Worm (Caenorhabditis elegans) whole organism, L1 larva: ENCODE results near the gene otpl-2.

Source experiments
- C16A3.4 ChIP-seq: fragments of 150-350 bp; optimal IDR thresholded peaks from 2 replicates; lab custom pipeline; 2014; ENCODE audit warnings: missing biosample characterization, missing genetic modification characterization
- aha-1 ChIP-seq: fragments of 150-350 bp; optimal IDR thresholded peaks from 2 replicates; lab custom pipeline; 2014; ENCODE audit warnings: missing biosample characterization, missing genetic modification characterization
- alr-1 ChIP-seq: fragments of 200-800 bp; sonication (Bioruptor generic); optimal IDR thresholded peaks from 2 replicates; lab custom pipeline; 2018; ENCODE audit warnings: borderline replicate concordance, mild to moderate bottlenecking, missing genetic modification characterization, missing compliant biosample characterization
- ama-1 ChIP-seq: fragments of 150-350 bp; optimal IDR thresholded peaks from 2 replicates; lab custom pipeline; 2014
- ceh-8 ChIP-seq: fragments of 200-800 bp; sonication (Bioruptor generic); optimal IDR thresholded peaks from 2 replicates; lab custom pipeline; 2018; ENCODE audit warnings: mild to moderate bottlenecking, missing genetic modification characterization, moderate library complexity, missing compliant biosample characterization
- ceh-90 ChIP-seq: sonication (generic microtip); optimal IDR thresholded peaks from 2 replicates; lab custom pipeline; 2016; ENCODE audit warnings: missing genetic modification characterization, missing compliant biosample characterization
- dpl-1 ChIP-seq, 3 experiments: fragments of 150-350 bp in 2 of 3; sonication (generic microtip) in 1 of 3; optimal IDR thresholded peaks; 2 replicates each; lab custom pipeline; 2014 to 2017; ENCODE audit warnings: missing biosample characterization in 3 of 3, missing genetic modification characterization in 3 of 3, missing genetic modification reagents in 3 of 3
- efl-1 ChIP-seq, 4 experiments: fragments of 150-350 bp; optimal IDR thresholded peaks in 3 of 4; peaks in 1 of 4; 1 replicate in 1 of 4; 2 replicates in 3 of 4; lab custom pipeline; 2014; ENCODE audit warnings: missing biosample characterization in 2 of 4, missing genetic modification characterization in 2 of 4, missing genetic modification reagents in 2 of 4
- egl-27 ChIP-seq, 2 experiments: fragments of 150-350 bp in 1 of 2; sonication (generic microtip); optimal IDR thresholded peaks; 3 replicates each; lab custom pipeline; 2017 to 2018; ENCODE audit warnings: missing biosample characterization in 2 of 2, missing genetic modification characterization in 2 of 2, missing genetic modification reagents in 2 of 2
- elt-2 ChIP-seq: sonication (generic microtip); optimal IDR thresholded peaks from 2 replicates; lab custom pipeline; 2016; ENCODE audit warnings: missing genetic modification characterization, mild to moderate bottlenecking, inconsistent platforms, missing compliant biosample characterization, missing genetic modification reagents
- ets-5 ChIP-seq: fragments of 200-800 bp; sonication (Bioruptor generic); IDR thresholded peaks from 2 replicates; pipeline ENCODE4 v1.3.6; 2022; ENCODE audit warnings: missing genetic modification characterization, missing compliant biosample characterization
- fkh-8 ChIP-seq: sonication (generic microtip); optimal IDR thresholded peaks from 2 replicates; lab custom pipeline; 2016; ENCODE audit warnings: mild to moderate bottlenecking, missing genetic modification characterization, missing compliant biosample characterization
- hpl-2 ChIP-seq: fragments of 150-350 bp; optimal IDR thresholded peaks from 2 replicates; lab custom pipeline; 2014; ENCODE audit warnings: missing biosample characterization, missing genetic modification reagents, missing genetic modification characterization
- jun-1 ChIP-seq: fragments of 150-350 bp; optimal IDR thresholded peaks from 2 replicates; lab custom pipeline; 2014; ENCODE audit warnings: missing biosample characterization, missing genetic modification reagents, missing genetic modification characterization
- lin-35 ChIP-seq, 2 experiments: fragments of 150-350 bp; optimal IDR thresholded peaks; 2 replicates each; lab custom pipeline; 2014; ENCODE audit warnings: missing biosample characterization in 2 of 2, missing genetic modification characterization in 2 of 2, missing genetic modification reagents in 2 of 2
- lin-39 ChIP-seq: fragments of 150-350 bp; optimal IDR thresholded peaks from 2 replicates; lab custom pipeline; 2014; ENCODE audit warnings: missing biosample characterization, missing genetic modification reagents, missing genetic modification characterization
- lir-3 ChIP-seq: sonication (generic microtip); optimal IDR thresholded peaks from 2 replicates; lab custom pipeline; 2016; ENCODE audit warnings: mild to moderate bottlenecking, missing genetic modification characterization, moderate library complexity, missing compliant biosample characterization; ENCODE audit not compliant: poor library complexity
- mef-2 ChIP-seq: fragments of 150-350 bp; optimal IDR thresholded peaks from 2 replicates; lab custom pipeline; 2014; ENCODE audit warnings: missing biosample characterization, missing genetic modification characterization
- nhr-11 ChIP-seq: fragments of 150-350 bp; optimal IDR thresholded peaks from 2 replicates; lab custom pipeline; 2014; ENCODE audit warnings: missing biosample characterization, missing genetic modification characterization
- nhr-19 ChIP-seq: fragments of 200-800 bp; sonication (Bioruptor generic); conservative IDR thresholded peaks from 2 replicates; pipeline ENCODE4 v1.3.6; 2022; ENCODE audit warnings: missing genetic modification characterization, missing compliant biosample characterization
- nhr-20 ChIP-seq: sonication (generic microtip); optimal IDR thresholded peaks from 2 replicates; lab custom pipeline; 2016; ENCODE audit warnings: mild to moderate bottlenecking, missing genetic modification characterization, missing compliant biosample characterization
- nhr-237 ChIP-seq: fragments of 150-350 bp; optimal IDR thresholded peaks from 2 replicates; lab custom pipeline; 2014; ENCODE audit warnings: missing biosample characterization, missing genetic modification characterization
- nhr-28 ChIP-seq: fragments of 150-350 bp; optimal IDR thresholded peaks from 2 replicates; lab custom pipeline; 2014; ENCODE audit warnings: missing biosample characterization, missing genetic modification characterization
- nhr-47 ChIP-seq: sonication (generic microtip); optimal IDR thresholded peaks from 2 replicates; lab custom pipeline; 2016; ENCODE audit warnings: mild to moderate bottlenecking, missing genetic modification characterization, moderate library complexity, missing compliant biosample characterization
- nhr-71 ChIP-seq: sonication (generic microtip); optimal IDR thresholded peaks from 2 replicates; lab custom pipeline; 2016; ENCODE audit warnings: mild to moderate bottlenecking, missing genetic modification characterization, moderate library complexity, missing compliant biosample characterization
- nhr-77 ChIP-seq: fragments of 150-350 bp; optimal IDR thresholded peaks from 2 replicates; lab custom pipeline; 2014; ENCODE audit warnings: missing biosample characterization, missing genetic modification characterization
- skn-1 ChIP-seq: fragments of 150-350 bp; optimal IDR thresholded peaks from 2 replicates; lab custom pipeline; 2014; ENCODE audit warnings: missing biosample characterization, missing genetic modification characterization
- sox-4 ChIP-seq: sonication (generic microtip); optimal IDR thresholded peaks from 2 replicates; lab custom pipeline; 2016; ENCODE audit warnings: missing genetic modification characterization, missing compliant biosample characterization
- sptf-1 ChIP-seq: fragments of 150-350 bp; optimal IDR thresholded peaks from 2 replicates; lab custom pipeline; 2014; ENCODE audit warnings: missing biosample characterization, missing genetic modification characterization
- swsn-7 ChIP-seq: sonication (generic microtip); optimal IDR thresholded peaks from 2 replicates; lab custom pipeline; 2016; ENCODE audit warnings: missing genetic modification characterization, missing compliant biosample characterization
- tbx-2 ChIP-seq: sonication (generic microtip); optimal IDR thresholded peaks from 2 replicates; lab custom pipeline; 2016; ENCODE audit warnings: missing genetic modification characterization, missing compliant biosample characterization
- unc-62 ChIP-seq: fragments of 150-350 bp; optimal IDR thresholded peaks from 2 replicates; lab custom pipeline; 2014; ENCODE audit warnings: missing biosample characterization, missing genetic modification reagents, missing genetic modification characterization
- unc-98 ChIP-seq: fragments of 200-800 bp; sonication (Bioruptor generic); IDR thresholded peaks from 2 replicates; pipeline ENCODE4 v1.3.6; 2022; ENCODE audit warnings: missing genetic modification characterization, missing compliant biosample characterization
- vab-15 ChIP-seq: sonication (generic microtip); optimal IDR thresholded peaks from 2 replicates; lab custom pipeline; 2017; ENCODE audit warnings: missing genotype, mild to moderate bottlenecking, missing genetic modification characterization, missing compliant biosample characterization
- zag-1 ChIP-seq: fragments of 150-350 bp; optimal IDR thresholded peaks from 2 replicates; lab custom pipeline; 2014; ENCODE audit warnings: missing biosample characterization, missing genetic modification characterization

otpl-2 gene

DNA sequence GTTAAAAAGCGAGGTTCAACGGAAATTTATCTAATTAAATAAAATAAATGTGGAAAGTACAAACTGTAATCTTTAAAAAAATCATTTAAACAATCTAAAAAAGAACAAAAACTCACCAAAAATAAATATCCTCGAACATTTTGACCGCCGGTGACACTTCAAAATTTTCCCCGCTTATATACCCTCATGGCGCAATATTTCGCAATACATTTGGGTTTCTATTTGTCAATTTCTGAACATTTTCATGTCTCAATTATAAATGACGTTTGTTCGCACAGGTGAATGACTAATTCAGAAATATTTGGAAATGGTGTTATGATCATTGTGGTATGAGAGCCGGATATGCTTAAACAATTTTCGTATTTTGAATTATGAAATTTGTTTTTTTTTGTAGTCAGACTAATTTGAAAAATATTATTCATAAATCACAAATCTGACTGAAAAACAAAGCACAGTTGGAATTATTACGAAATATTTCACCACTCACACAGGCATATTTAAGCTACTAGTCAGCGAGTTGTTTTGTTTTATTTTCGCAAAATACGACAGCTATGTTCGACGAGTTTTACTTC, 31.6 kb upstream of the otpl-2 start, which contains the start of the genes C49G7.10 and irg-2 (continued):
- no peak for TF ChIP-seq unc-62 (GFP tag; lab: Kevin White, UChicago)
- TF ChIP-seq nhr-237, result peak; percentile 10
- no peak for TF ChIP-seq sox-4
- peak in 1 of 2 experiments; percentile 1 for TF ChIP-seq efl-1 (optimal IDR thresholded peaks at IDR 0.05; lab: Kevin White, UChicago)
- peak; percentile 20 to 90 for TF ChIP-seq efl-1 (GFP tag; optimal IDR thresholded peaks at IDR 0.05 in 1 of 2; lab: Kevin White, UChicago)
- TF ChIP-seq vab-15 (tag; lab: Kevin White, UChicago), result no peak
- TF ChIP-seq aha-1 (tag; lab: Kevin White, UChicago), result no peak
- no peak for TF ChIP-seq ets-5
- TF ChIP-seq ama-1, result no peak
- TF ChIP-seq jun-1, result no peak
- TF ChIP-seq tbx-2 (tag; lab: Kevin White, UChicago), result no peak
- TF ChIP-seq zag-1, result peak; percentile 7
- TF ChIP-seq nhr-47 (tag; lab: Kevin White, UChicago), result peak; percentile 27
- TF ChIP-seq nhr-71 (tag; lab: Kevin White, UChicago), result peak; percentile 57

DNA sequence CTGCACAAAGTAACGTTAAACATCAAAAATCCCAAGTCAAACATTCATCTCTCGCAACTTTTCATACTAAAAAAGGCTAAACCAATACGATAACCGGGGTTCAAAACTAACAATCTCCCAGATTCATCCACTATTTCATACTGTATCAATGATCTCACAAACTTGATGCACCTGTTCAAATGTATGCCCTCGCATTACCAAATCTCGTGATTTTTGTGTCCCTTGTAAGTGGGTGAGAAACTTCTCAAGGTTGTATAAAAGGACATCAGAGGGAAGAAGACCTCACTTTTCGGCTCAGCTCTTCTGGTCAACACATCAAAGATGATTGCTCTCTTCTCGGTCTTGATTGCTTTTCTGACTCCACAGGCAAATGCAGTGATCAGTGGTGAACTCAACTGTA, 29.9 kb upstream of the otpl-2 start, which contains the start of gene phat-3:
phat-3 (plus strand) TSS at position 301 of the 400 bp plus-strand sequence.
- TF ChIP-seq hpl-2 (GFP tag; lab: Kevin White, UChicago) (no peak), C16A3.4 (tag; lab: Kevin White, UChicago) (no peak), ceh-8 (GFP tag; lab: Kevin White, UChicago) (no peak), nhr-77 (no peak), swsn-7 (tag; lab: Kevin White, UChicago) (no peak), nhr-28 (no peak), tbx-2 (tag; lab: Kevin White, UChicago) (no peak), elt-2 (tag; lab: Kevin White, UChicago) (no peak), nhr-237 (no peak), dpl-1 (GFP tag; optimal IDR thresholded peaks at IDR 0.05; lab: Kevin White, UChicago) (no peak)

DNA sequence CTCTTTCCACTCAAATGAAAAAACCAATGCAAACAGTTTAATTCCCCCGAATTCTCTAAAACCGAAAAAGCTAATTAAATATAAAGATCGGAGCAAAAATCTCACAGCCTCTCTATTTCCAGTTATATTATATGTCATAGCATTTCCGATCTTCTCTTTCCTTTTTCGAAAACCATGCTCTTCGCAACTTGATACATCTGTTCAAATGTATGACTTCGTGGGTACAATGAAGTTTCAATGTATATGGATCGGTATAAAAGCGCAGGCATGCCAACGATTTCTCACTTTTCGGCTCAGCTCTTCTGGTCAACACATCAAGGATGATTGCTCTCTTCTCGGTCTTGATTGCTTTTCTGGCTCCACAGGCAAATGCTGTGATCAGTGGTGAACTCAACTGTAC, 27.4 kb upstream of the otpl-2 start, which contains the start of gene phat-7:
phat-7 (plus strand) TSS at position 301 of the 400 bp plus-strand sequence.
- TF ChIP-seq mef-2, result no peak
- TF ChIP-seq lir-3 (tag; lab: Kevin White, UChicago), result no peak
- no peak for TF ChIP-seq egl-27 (tag; optimal IDR thresholded peaks at IDR 0.05; lab: Kevin White, UChicago)
- TF ChIP-seq lin-35 (GFP tag; optimal IDR thresholded peaks at IDR 0.05; lab: Kevin White, UChicago), result no peak

DNA sequence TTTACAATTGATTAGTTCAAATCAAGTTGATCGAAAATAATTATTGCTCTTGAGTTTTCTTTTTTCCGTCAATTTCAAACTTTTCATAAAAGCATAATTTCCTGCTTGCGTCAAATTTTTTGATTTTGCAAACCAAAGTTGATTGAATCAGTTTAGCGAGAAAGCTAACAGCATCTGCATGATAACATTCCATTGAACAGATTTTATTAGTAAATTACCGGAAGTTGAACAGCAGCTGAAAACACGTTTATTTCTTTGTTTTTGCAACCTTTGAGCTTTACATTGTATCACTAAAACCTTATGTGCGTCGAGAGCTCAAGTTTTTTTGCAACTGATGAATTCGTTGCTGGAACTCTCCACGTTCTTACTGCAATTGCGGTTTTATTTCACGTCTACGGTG, 26.0 kb upstream of the otpl-2 start, which contains the start of gene srh-169:
srh-169 (plus strand) TSS at position 301 of the 400 bp plus-strand sequence.
- TF ChIP-seq fkh-8 (tag; lab: Kevin White, UChicago), result no peak
- no peak for TF ChIP-seq efl-1 (optimal IDR thresholded peaks at IDR 0.05; lab: Kevin White, UChicago)
- TF ChIP-seq efl-1 (GFP tag; optimal IDR thresholded peaks at IDR 0.05 in 1 of 2; lab: Kevin White, UChicago), result peak in 1 of 2 experiments; percentile 24
- TF ChIP-seq, all 84 proteins: peak for 1

DNA sequence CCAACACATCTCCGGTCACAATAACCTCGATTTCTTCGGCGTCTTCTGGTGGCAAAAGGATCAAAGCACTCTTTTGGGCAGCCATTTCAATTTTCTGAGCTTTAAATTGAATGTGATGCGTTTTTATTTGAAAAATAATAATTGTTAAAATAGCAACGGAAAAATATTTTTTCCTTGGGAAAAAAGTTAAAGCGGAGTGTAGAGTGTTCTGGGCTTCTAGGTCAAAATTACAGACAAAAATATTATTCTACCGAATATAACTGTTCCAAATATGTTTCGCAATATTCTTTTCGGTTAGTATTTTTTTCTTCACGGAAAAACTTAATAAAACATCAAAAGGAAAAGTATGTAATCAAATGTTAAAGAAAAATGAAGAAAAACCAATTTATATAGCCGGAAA, 18.5 kb upstream of the otpl-2 start, which contains the start of gene djr-1.2:
djr-1.2 (minus strand) TSS at position 101 of the 400 bp plus-strand sequence.
- no peak for TF ChIP-seq lin-39 (tag; lab: Kevin White, UChicago)
- no peak for TF ChIP-seq swsn-7 (tag; lab: Kevin White, UChicago)
- TF ChIP-seq efl-1 (optimal IDR thresholded peaks at IDR 0.05; lab: Kevin White, UChicago), result no peak
- TF ChIP-seq efl-1 (GFP tag; optimal IDR thresholded peaks at IDR 0.05 in 1 of 2; lab: Kevin White, UChicago), result peak in 1 of 2 experiments; percentile 62

DNA sequence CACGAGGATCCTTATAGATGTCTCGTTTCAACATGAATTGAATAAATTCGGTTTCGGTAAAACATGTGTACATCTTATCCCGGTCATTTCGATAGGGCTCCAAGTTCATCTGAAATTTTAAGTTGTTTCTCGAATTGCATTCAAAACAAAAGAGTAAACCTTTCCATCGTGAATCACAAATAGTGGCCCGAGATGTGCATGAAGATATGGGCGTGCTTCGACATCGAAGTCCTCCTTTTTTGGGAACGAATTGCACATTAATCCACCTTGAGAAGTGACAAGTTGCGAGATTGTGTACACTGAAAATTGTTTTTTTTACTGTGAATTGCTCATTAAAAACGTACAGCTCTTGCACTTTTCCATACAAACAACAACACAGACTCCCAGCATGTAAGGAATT, 17.4 kb upstream of the otpl-2 start:
- TF ChIP-seq nhr-19 (GFP tag; lab: Robert Waterston, UW) (no peak), nhr-11 (tag; lab: Kevin White, UChicago) (no peak), skn-1 (tag; lab: Kevin White, UChicago) (no peak), egl-27 (tag; optimal IDR thresholded peaks at IDR 0.05; lab: Kevin White, UChicago) (no peak), sptf-1 (tag; lab: Kevin White, UChicago) (no peak), ama-1 (no peak), nhr-20 (tag; lab: Kevin White, UChicago) (no peak), unc-98 (GFP tag; lab: Robert Waterston, UW) (no peak), ceh-90 (tag; lab: Kevin White, UChicago) (no peak), alr-1 (tag; lab: Kevin White, UChicago) (no peak)
